Fruit fly (Drosophila melanogaster) whole organism, pupa: ENCODE measurements around the gene CG46314.

Experiments
- CG10348 ChIP-seq: fragments of 200-800 bp; sonication (Bioruptor generic); IDR thresholded peaks from 2 replicates; pipeline ENCODE4 v1.3.6; 2022; ENCODE audit warnings: missing biosample characterization, missing genetic modification characterization
- CG12605 ChIP-seq: fragments of 200-800 bp; sonication (Bioruptor generic); IDR thresholded peaks from 2 replicates; pipeline ENCODE4 v1.3.6; 2022; ENCODE audit warnings: missing biosample characterization, missing genetic modification characterization
- CG13204 ChIP-seq: fragments of 200-800 bp; sonication (Bioruptor generic); optimal IDR thresholded peaks from 2 replicates; lab custom pipeline; 2018; ENCODE audit warnings: missing biosample characterization, mild to moderate bottlenecking, missing genetic modification characterization, moderate library complexity
- CG14655 ChIP-seq: fragments of 200-800 bp; sonication (Bioruptor generic); optimal IDR thresholded peaks from 3 replicates; lab custom pipeline; 2017; ENCODE audit warnings: mild to moderate bottlenecking, missing biosample characterization, missing genetic modification reagents, missing genetic modification characterization
- CG15710 ChIP-seq: fragments of 200-800 bp; sonication (Bioruptor generic); optimal IDR thresholded peaks from 2 replicates; lab custom pipeline; 2018; ENCODE audit warnings: missing biosample characterization, mild to moderate bottlenecking, missing genetic modification characterization, moderate library complexity
- CG17806 ChIP-seq: fragments of 200-800 bp; sonication (Bioruptor generic); optimal IDR thresholded peaks from 2 replicates; lab custom pipeline; 2018; ENCODE audit warnings: missing biosample characterization, mild to moderate bottlenecking, missing genetic modification characterization, moderate library complexity
- CG32121 ChIP-seq: fragments of 200-800 bp; sonication (Bioruptor generic); IDR thresholded peaks from 2 replicates; pipeline ENCODE4 v1.3.6; 2022; ENCODE audit warnings: missing biosample characterization, missing genetic modification characterization
- CG34367 ChIP-seq: fragments of 200-800 bp; sonication (Bioruptor generic); optimal IDR thresholded peaks from 2 replicates; lab custom pipeline; 2018; ENCODE audit warnings: missing biosample characterization, mild to moderate bottlenecking, missing genetic modification characterization
- CG4496 ChIP-seq: fragments of 200-800 bp; sonication (Bioruptor generic); IDR thresholded peaks from 3 replicates; pipeline ENCODE4 v1.3.6; 2022; ENCODE audit warnings: missing biosample characterization, missing genetic modification characterization
- CG8159 ChIP-seq: fragments of 200-800 bp; sonication (Bioruptor generic); optimal IDR thresholded peaks from 3 replicates; lab custom pipeline; 2018; ENCODE audit warnings: missing biosample characterization, mild to moderate bottlenecking, missing genetic modification characterization, moderate library complexity
- CG8301 ChIP-seq: fragments of 200-800 bp; sonication (Bioruptor generic); optimal IDR thresholded peaks from 2 replicates; lab custom pipeline; 2018; ENCODE audit warnings: missing biosample characterization, mild to moderate bottlenecking, missing genetic modification characterization
- CG9948 ChIP-seq: fragments of 200-800 bp; sonication (Bioruptor generic); optimal IDR thresholded peaks from 2 replicates; lab custom pipeline; 2018; ENCODE audit warnings: missing biosample characterization, mild to moderate bottlenecking, missing genetic modification characterization, moderate library complexity
- D1 ChIP-seq: fragments of 200-800 bp; sonication (Bioruptor generic); optimal IDR thresholded peaks from 2 replicates; lab custom pipeline; 2018; ENCODE audit warnings: missing biosample characterization, mild to moderate bottlenecking, missing genetic modification characterization, moderate library complexity
- EcR ChIP-seq: fragments of 200-800 bp; sonication (Bioruptor generic); optimal IDR thresholded peaks from 3 replicates; lab custom pipeline; 2019; ENCODE audit warnings: missing biosample characterization, missing genetic modification characterization, mild to moderate bottlenecking, moderate library complexity, missing genetic modification reagents
- Ets98B ChIP-seq: fragments of 200-800 bp; sonication (Bioruptor generic); IDR thresholded peaks from 2 replicates; pipeline ENCODE4 v1.3.6; 2022; ENCODE audit warnings: missing biosample characterization, missing genetic modification characterization
- Pif1A ChIP-seq: fragments of 200-800 bp; sonication (Bioruptor generic); optimal IDR thresholded peaks from 3 replicates; lab custom pipeline; 2016; ENCODE audit warnings: missing biosample characterization, missing genetic modification characterization
- Pif1B ChIP-seq: fragments of 200-800 bp; sonication (Bioruptor generic); optimal IDR thresholded peaks from 3 replicates; lab custom pipeline; 2016; ENCODE audit warnings: missing biosample characterization, missing genetic modification characterization
- Snoo ChIP-seq: fragments of 200-800 bp; sonication (Bioruptor generic); optimal IDR thresholded peaks from 3 replicates; lab custom pipeline; 2017; ENCODE audit warnings: missing biosample characterization, mild to moderate bottlenecking, missing genetic modification characterization, inconsistent platforms
- fd96Ca ChIP-seq: fragments of 200-800 bp; sonication (Bioruptor generic); IDR thresholded peaks from 3 replicates; pipeline ENCODE4 v1.3.6; 2022; ENCODE audit warnings: missing biosample characterization, missing genetic modification characterization
- gl ChIP-seq: fragments of 200-800 bp; sonication (Bioruptor generic); optimal IDR thresholded peaks from 2 replicates; lab custom pipeline; 2018; ENCODE audit warnings: missing biosample characterization, mild to moderate bottlenecking, missing genetic modification characterization
- rn ChIP-seq: fragments of 200-800 bp; sonication (Bioruptor generic); IDR thresholded peaks from 2 replicates; pipeline ENCODE4 v1.3.6; 2022; ENCODE audit warnings: missing biosample characterization, missing genetic modification characterization

The CG46314 gene

DNA sequence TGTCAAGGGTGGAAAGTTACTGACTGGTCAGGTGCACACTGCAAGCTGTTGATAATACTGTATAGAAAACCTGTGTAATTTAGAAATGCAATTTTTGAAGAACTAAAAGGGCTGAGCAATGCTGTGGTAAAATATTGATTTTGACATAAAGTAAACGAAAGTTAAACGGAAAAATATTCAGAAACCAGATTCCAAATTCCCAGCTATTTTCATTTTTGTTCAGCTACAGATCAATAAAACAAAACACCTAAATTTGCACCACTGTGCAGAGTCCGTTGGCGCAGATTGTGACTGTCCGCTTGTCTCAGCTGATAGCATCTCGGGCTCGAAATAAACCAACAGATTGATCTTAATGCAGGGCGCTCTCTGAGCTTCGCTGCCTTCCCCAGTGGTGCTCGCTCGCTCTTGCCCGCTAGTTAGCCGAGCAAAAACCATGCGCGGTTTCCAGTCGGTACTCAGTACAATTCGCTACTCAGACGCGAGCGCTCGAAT is at the start of gene CG46314:
Gene CG46314 (plus strand): TSS at position 452 of the 492 bp plus-strand sequence.
- TF ChIP-seq CG17806 (tag; lab: Kevin White, UChicago) (peak; percentile 67), Ets98B (GFP tag; lab: Robert Waterston, UW) (peak; percentile 74), CG13204 (peak; percentile 60), CG34367 (tag; lab: Kevin White, UChicago) (peak; percentile 7), CG10348 (GFP tag; lab: Robert Waterston, UW) (no peak), CG8159 (tag; lab: Kevin White, UChicago) (peak; percentile 83), Pif1A (GFP tag; lab: Kevin White, UChicago) (peak; percentile 75), CG15710 (peak; percentile 35), gl (tag; lab: Kevin White, UChicago) (peak; percentile 35), EcR (GFP tag; lab: Kevin White, UChicago) (peak; percentile 55), Snoo (tag; lab: Kevin White, UChicago) (peak; percentile 57), fd96Ca (no peak), CG12605 (GFP tag; lab: Robert Waterston, UW) (peak; percentile 18; the same call in 1 of the 2 replicates), CG9948 (tag; lab: Kevin White, UChicago) (peak; percentile 56), CG8301 (peak; percentile 59), Pif1B (peak; percentile 32), D1 (no peak), CG32121 (GFP tag; lab: Robert Waterston, UW) (peak; percentile 71), CG4496 (GFP tag; lab: Robert Waterston, UW) (no peak; the same call in 1 of the 3 replicates), rn (GFP tag; lab: Robert Waterston, UW) (no peak), CG14655 (GFP tag; lab: Kevin White, UChicago) (peak; percentile 75)

- TF ChIP-seq CG17806 (tag; lab: Kevin White, UChicago) (no peak), CG32121 (GFP tag; lab: Robert Waterston, UW) (no peak), CG4496 (GFP tag; lab: Robert Waterston, UW) (no peak), Pif1A (GFP tag; lab: Kevin White, UChicago) (no peak), CG8159 (tag; lab: Kevin White, UChicago) (no peak), Snoo (tag; lab: Kevin White, UChicago) (no peak), CG14655 (GFP tag; lab: Kevin White, UChicago) (no peak), fd96Ca (no peak), Ets98B (GFP tag; lab: Robert Waterston, UW) (no peak), CG13204 (no peak), CG15710 (no peak), D1 (no peak), rn (GFP tag; lab: Robert Waterston, UW) (no peak), gl (tag; lab: Kevin White, UChicago) (no peak), CG12605 (GFP tag; lab: Robert Waterston, UW) (no peak), Pif1B (no peak), CG34367 (tag; lab: Kevin White, UChicago) (no peak), CG10348 (GFP tag; lab: Robert Waterston, UW) (no peak)
Observed at dm6 chr2L:21266277-21266676, 47.9 kb upstream of the CG46314 start.

DNA sequence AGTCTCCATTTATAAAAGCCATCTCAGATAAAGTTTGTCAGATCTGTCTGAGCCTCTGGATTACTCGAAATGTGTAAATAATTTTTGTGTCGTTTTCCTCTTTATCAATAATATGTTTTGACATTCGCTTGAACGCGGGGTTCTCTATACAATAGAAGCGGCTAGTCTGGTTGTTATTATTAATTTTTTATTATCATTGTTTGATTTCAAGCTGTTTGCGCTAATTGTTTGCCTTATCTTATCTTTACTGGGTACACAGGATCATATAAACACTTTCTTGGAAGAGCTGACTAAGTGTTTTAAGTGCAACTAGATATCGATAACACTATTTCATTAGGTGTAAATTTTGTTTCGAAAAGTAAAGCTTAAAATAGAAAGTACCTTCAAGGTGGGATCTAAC is 46.0 kb upstream of the CG46314 start:
- TF ChIP-seq CG12605 (GFP tag; lab: Robert Waterston, UW): no peak
- no peak for TF ChIP-seq CG4496 (GFP tag; lab: Robert Waterston, UW)
- no peak for TF ChIP-seq rn (GFP tag; lab: Robert Waterston, UW)
- TF ChIP-seq CG13204: no peak
- TF ChIP-seq, all 21 proteins: peak for 0

dm6 chr2L:21289101-21289500 is 25.1 kb upstream of the CG46314 start:
- TF ChIP-seq rn (GFP tag; lab: Robert Waterston, UW) (no peak), CG9948 (tag; lab: Kevin White, UChicago) (no peak), CG8301 (no peak), D1 (no peak), CG14655 (GFP tag; lab: Kevin White, UChicago) (no peak), Snoo (tag; lab: Kevin White, UChicago) (no peak), CG34367 (tag; lab: Kevin White, UChicago) (no peak), gl (tag; lab: Kevin White, UChicago) (no peak), CG10348 (GFP tag; lab: Robert Waterston, UW) (no peak), CG4496 (GFP tag; lab: Robert Waterston, UW) (no peak), fd96Ca (no peak), Pif1A (GFP tag; lab: Kevin White, UChicago) (no peak)
- TF ChIP-seq, all 21 proteins: peak for 0

dm6 chr2L:21290434-21290833 is 23.7 kb upstream of the CG46314 start, which contains the start of gene Gr39a:
Gene Gr39a, plus strand, starts transcription at chr2L:21290734.
- no peak for TF ChIP-seq CG10348 (GFP tag; lab: Robert Waterston, UW)
- no peak for TF ChIP-seq CG9948 (tag; lab: Kevin White, UChicago)
- TF ChIP-seq Pif1A (GFP tag; lab: Kevin White, UChicago): no peak
- TF ChIP-seq CG8301: no peak
- no peak for TF ChIP-seq Pif1B
- TF ChIP-seq rn (GFP tag; lab: Robert Waterston, UW): no peak
- no peak for TF ChIP-seq CG8159 (tag; lab: Kevin White, UChicago)
- no peak for TF ChIP-seq Ets98B (GFP tag; lab: Robert Waterston, UW)
- no peak for TF ChIP-seq fd96Ca
- TF ChIP-seq EcR (GFP tag; lab: Kevin White, UChicago): no peak
- TF ChIP-seq Snoo (tag; lab: Kevin White, UChicago): no peak
- no peak for TF ChIP-seq gl (tag; lab: Kevin White, UChicago)

dm6 chr2L:21299564-21299963 is 14.6 kb upstream of the CG46314 start:
- no peak for TF ChIP-seq CG4496 (GFP tag; lab: Robert Waterston, UW)
- no peak for TF ChIP-seq CG17806 (tag; lab: Kevin White, UChicago)
- no peak for TF ChIP-seq CG15710
- no peak for TF ChIP-seq gl (tag; lab: Kevin White, UChicago)
- TF ChIP-seq CG8301: no peak
- TF ChIP-seq CG14655 (GFP tag; lab: Kevin White, UChicago): no peak
- no peak for TF ChIP-seq CG9948 (tag; lab: Kevin White, UChicago)
- no peak for TF ChIP-seq D1
- TF ChIP-seq Ets98B (GFP tag; lab: Robert Waterston, UW): no peak
- no peak for TF ChIP-seq Snoo (tag; lab: Kevin White, UChicago)
- TF ChIP-seq Pif1A (GFP tag; lab: Kevin White, UChicago): no peak
